Worm (Caenorhabditis elegans) whole organism, mixed stage, embryonic: Measurements from ENCODE around the gene srab-8.

Source experiments
- ceh-83 ChIP-seq: fragments of 200-800 bp; sonication (Bioruptor generic); optimal IDR thresholded peaks from 2 replicates; lab custom pipeline; 2018; ENCODE audit warnings: mild to moderate bottlenecking, missing genetic modification characterization, missing compliant biosample characterization
- ces-1 ChIP-seq: fragments of 150-350 bp; optimal IDR thresholded peaks from 2 replicates; lab custom pipeline; 2014; ENCODE audit warnings: missing biosample characterization, missing genetic modification reagents, missing genetic modification characterization
- elt-3 ChIP-seq: fragments of 150-350 bp; optimal IDR thresholded peaks from 2 replicates; lab custom pipeline; 2014; ENCODE audit warnings: missing biosample characterization, missing genetic modification characterization
- ham-2 ChIP-seq: fragments of 200-800 bp; sonication (Bioruptor generic); optimal IDR thresholded peaks from 2 replicates; lab custom pipeline; 2018; ENCODE audit warnings: mild to moderate bottlenecking, missing genetic modification characterization, missing compliant biosample characterization
- lin-13 ChIP-seq: fragments of 150-350 bp; optimal IDR thresholded peaks from 2 replicates; lab custom pipeline; 2014; ENCODE audit warnings: missing biosample characterization, missing genetic modification characterization
- mab-5 ChIP-seq: fragments of 150-350 bp; optimal IDR thresholded peaks from 2 replicates; lab custom pipeline; 2014; ENCODE audit warnings: missing biosample characterization, missing genetic modification characterization
- nhr-237 ChIP-seq: fragments of 150-350 bp; optimal IDR thresholded peaks from 2 replicates; lab custom pipeline; 2014; ENCODE audit warnings: missing biosample characterization, missing genetic modification characterization
- nhr-76 ChIP-seq: sonication (generic microtip); optimal IDR thresholded peaks from 2 replicates; lab custom pipeline; 2017; ENCODE audit warnings: missing biosample characterization, missing genetic modification characterization
- pha-4 ChIP-seq: fragments of 150-350 bp; optimal IDR thresholded peaks from 2 replicates; lab custom pipeline; 2018; ENCODE audit warnings: missing biosample characterization, missing genetic modification reagents, missing genetic modification characterization
- snpc-4 ChIP-seq: fragments of 150-350 bp; optimal IDR thresholded peaks from 2 replicates; lab custom pipeline; 2014; ENCODE audit warnings: missing biosample characterization, missing genetic modification characterization
- unc-39 ChIP-seq: fragments of 150-350 bp; optimal IDR thresholded peaks from 2 replicates; lab custom pipeline; 2014; ENCODE audit warnings: missing biosample characterization, missing genetic modification characterization
- zip-8 ChIP-seq: fragments of 150-350 bp; optimal IDR thresholded peaks from 2 replicates; lab custom pipeline; 2014; ENCODE audit warnings: missing biosample characterization, missing genetic modification characterization
- ztf-11 ChIP-seq: fragments of 150-350 bp; optimal IDR thresholded peaks from 2 replicates; lab custom pipeline; 2014; ENCODE audit warnings: missing biosample characterization, missing genetic modification characterization

DNA sequence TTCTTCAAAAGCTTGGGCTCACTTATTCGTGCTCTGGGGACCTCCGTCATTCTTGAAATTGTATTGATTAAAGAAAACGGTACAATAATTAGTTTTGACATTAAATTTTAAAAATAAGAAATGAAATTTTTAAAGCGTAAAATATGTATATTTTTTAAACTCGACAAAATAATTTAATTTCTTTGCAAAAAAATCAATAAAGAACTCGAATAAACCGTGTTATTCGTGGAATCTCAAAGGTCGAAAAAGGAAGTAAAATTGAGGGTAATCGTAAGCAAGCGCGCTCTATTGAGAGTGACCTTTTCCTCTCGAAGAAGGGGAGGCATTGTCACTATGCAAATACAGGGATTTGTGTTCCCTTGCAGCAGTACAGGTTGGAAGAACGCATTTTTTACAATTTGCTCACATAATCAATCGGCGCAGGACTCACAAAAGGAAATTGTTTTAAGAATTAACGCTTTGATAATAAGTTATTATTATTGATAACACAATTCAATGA lies 18.7 kb downstream of the srab-8 start, which contains the start of gene Y73C8B.2:
- TF ChIP-seq mab-5 (tag; lab: Kevin White, UChicago) (no peak), ztf-11 (no peak), nhr-76 (no peak), elt-3 (no peak), snpc-4 (tag; lab: Kevin White, UChicago) (no peak), zip-8 (tag; lab: Kevin White, UChicago) (no peak), nhr-237 (no peak), lin-13 (tag; lab: Kevin White, UChicago) (peak; percentile 16), unc-39 (tag; lab: Kevin White, UChicago) (no peak), pha-4 (peak; percentile 6), ceh-83 (no peak), ham-2 (GFP tag; lab: Kevin White, UChicago) (no peak), ces-1 (no peak)
